Fruit fly (Drosophila melanogaster) whole organism, embryonic: Measurements from ENCODE around the gene Roc1b.

Experiments
- Abd-B ChIP-seq: fragments of 200-800 bp; sonication (Bioruptor generic); optimal IDR thresholded peaks from 2 replicates; lab custom pipeline; 2018; ENCODE audit warnings: missing biosample characterization, mild to moderate bottlenecking, missing genetic modification characterization, moderate library complexity
- CG10321 ChIP-seq: fragments of 200-800 bp; sonication (Bioruptor generic); IDR thresholded peaks from 2 replicates; pipeline ENCODE4 v1.3.6; 2022; ENCODE audit warnings: missing biosample characterization, missing genetic modification characterization
- CG10654 ChIP-seq: fragments of 200-800 bp; sonication (Bioruptor generic); optimal IDR thresholded peaks from 2 replicates; lab custom pipeline; 2016; ENCODE audit warnings: missing biosample characterization, missing genetic modification characterization
- CG12391 ChIP-seq: fragments of 200-800 bp; sonication (Bioruptor generic); optimal IDR thresholded peaks from 3 replicates; lab custom pipeline; 2018; ENCODE audit warnings: missing biosample characterization, mild to moderate bottlenecking, missing genetic modification characterization, moderate library complexity
- CG13775 ChIP-seq: fragments of 200-800 bp; sonication (Bioruptor generic); optimal IDR thresholded peaks from 3 replicates; lab custom pipeline; 2017; ENCODE audit warnings: missing biosample characterization, mild to moderate bottlenecking, missing genetic modification characterization
- CG13894 ChIP-seq: fragments of 200-800 bp; sonication (Bioruptor generic); optimal IDR thresholded peaks from 3 replicates; lab custom pipeline; 2018; ENCODE audit warnings: missing biosample characterization, mild to moderate bottlenecking, missing genetic modification characterization, moderate library complexity
- CG15269 ChIP-seq: fragments of 200-800 bp; sonication (Bioruptor generic); optimal IDR thresholded peaks from 2 replicates; lab custom pipeline; 2018; ENCODE audit warnings: missing biosample characterization, mild to moderate bottlenecking, missing genetic modification characterization, moderate library complexity
- CG2199 ChIP-seq: fragments of 200-800 bp; sonication (Bioruptor generic); IDR thresholded peaks from 3 replicates; pipeline ENCODE4 v1.3.6; 2022; ENCODE audit warnings: missing biosample characterization, missing genetic modification characterization
- CG2202 ChIP-seq: fragments of 200-800 bp; sonication (Bioruptor generic); optimal IDR thresholded peaks from 2 replicates; lab custom pipeline; 2018; ENCODE audit warnings: missing biosample characterization, mild to moderate bottlenecking, missing genetic modification characterization
- CG3407 ChIP-seq: fragments of 200-800 bp; sonication (Bioruptor generic); optimal IDR thresholded peaks from 2 replicates; lab custom pipeline; 2018; ENCODE audit warnings: missing biosample characterization, mild to moderate bottlenecking, missing genetic modification characterization
- CG7271 ChIP-seq: fragments of 200-800 bp; sonication (Bioruptor generic); optimal IDR thresholded peaks from 2 replicates; lab custom pipeline; 2018; ENCODE audit warnings: missing biosample characterization, mild to moderate bottlenecking, missing genetic modification characterization, moderate library complexity
- CG7928 ChIP-seq: fragments of 200-800 bp; sonication (Bioruptor generic); optimal IDR thresholded peaks from 2 replicates; lab custom pipeline; 2017; ENCODE audit warnings: missing biosample characterization, mild to moderate bottlenecking, missing genetic modification characterization
- CG8281 ChIP-seq: fragments of 200-800 bp; sonication (Bioruptor generic); optimal IDR thresholded peaks from 2 replicates; lab custom pipeline; 2018; ENCODE audit warnings: missing biosample characterization, mild to moderate bottlenecking, missing genetic modification characterization, moderate library complexity
- CG8388 ChIP-seq: fragments of 200-800 bp; sonication (Bioruptor generic); optimal IDR thresholded peaks from 2 replicates; lab custom pipeline; 2019; ENCODE audit warnings: missing biosample characterization, mild to moderate bottlenecking, missing genetic modification characterization, moderate library complexity
- CG8478 ChIP-seq: fragments of >200 bp; optimal IDR thresholded peaks from 2 replicates; lab custom pipeline; 2018
- CG9215 ChIP-seq: fragments of 200-800 bp; sonication (Bioruptor generic); IDR thresholded peaks from 2 replicates; pipeline ENCODE4 v1.3.6; 2022; ENCODE audit warnings: missing biosample characterization, missing genetic modification characterization
- Camta ChIP-seq: fragments of 200-800 bp; sonication (Bioruptor generic); optimal IDR thresholded peaks from 2 replicates; lab custom pipeline; 2016; ENCODE audit warnings: missing biosample characterization, missing genetic modification characterization
- Chrac-16 ChIP-seq: fragments of 200-800 bp; sonication (Bioruptor generic); optimal IDR thresholded peaks from 3 replicates; lab custom pipeline; 2016; ENCODE audit warnings: missing biosample characterization, missing genetic modification characterization
- CkIIα-i1 ChIP-seq: fragments of 200-800 bp; sonication (Bioruptor generic); IDR thresholded peaks from 2 replicates; pipeline ENCODE4 v1.3.6; 2022; ENCODE audit warnings: missing biosample characterization, missing genetic modification characterization
- D19A ChIP-seq: fragments of 200-800 bp; optimal IDR thresholded peaks from 3 replicates; lab custom pipeline; 2019; ENCODE audit warnings: missing biosample characterization, mild to moderate bottlenecking, missing genetic modification characterization, moderate library complexity
- Deaf1 ChIP-seq: fragments of 200-800 bp; optimal IDR thresholded peaks from 3 replicates; lab custom pipeline; 2019; ENCODE audit warnings: missing biosample characterization, mild to moderate bottlenecking, missing genetic modification characterization, moderate library complexity
- Dek ChIP-seq: fragments of 200-800 bp; sonication (Bioruptor generic); optimal IDR thresholded peaks from 3 replicates; lab custom pipeline; 2019; ENCODE audit warnings: missing biosample characterization, mild to moderate bottlenecking, missing genetic modification characterization, moderate library complexity
- Elba2 ChIP-seq: fragments of 200-800 bp; sonication (Bioruptor generic); optimal IDR thresholded peaks from 3 replicates; lab custom pipeline; 2016; ENCODE audit warnings: missing biosample characterization, missing genetic modification characterization
- Ets97D ChIP-seq: fragments of 200-800 bp; sonication (Bioruptor generic); optimal IDR thresholded peaks from 3 replicates; lab custom pipeline; 2016; ENCODE audit warnings: missing biosample characterization, missing genetic modification characterization
- Hmx ChIP-seq: fragments of 200-800 bp; sonication (Bioruptor generic); optimal IDR thresholded peaks from 2 replicates; lab custom pipeline; 2016; ENCODE audit warnings: missing biosample characterization, missing genetic modification characterization
- MBD-R2 ChIP-seq: fragments of 200-800 bp; sonication (Bioruptor generic); IDR thresholded peaks from 2 replicates; pipeline ENCODE4 v1.3.6; 2022; ENCODE audit warnings: missing biosample characterization, missing genetic modification characterization
- Nf-YB ChIP-seq: fragments of 200-800 bp; sonication (Bioruptor generic); optimal IDR thresholded peaks from 3 replicates; lab custom pipeline; 2019; ENCODE audit warnings: missing biosample characterization, mild to moderate bottlenecking, missing genetic modification characterization, moderate library complexity
- Nf-YC ChIP-seq: fragments of 200-800 bp; optimal IDR thresholded peaks from 3 replicates; lab custom pipeline; 2019; ENCODE audit warnings: missing biosample characterization, mild to moderate bottlenecking, missing genetic modification characterization, moderate library complexity
- PHDP ChIP-seq: fragments of 200-800 bp; sonication (Bioruptor generic); optimal IDR thresholded peaks from 3 replicates; lab custom pipeline; 2018; ENCODE audit warnings: missing biosample characterization, mild to moderate bottlenecking, missing genetic modification characterization, moderate library complexity
- Vsx1 ChIP-seq: fragments of 200-800 bp; sonication (Bioruptor generic); optimal IDR thresholded peaks from 2 replicates; lab custom pipeline; 2017; ENCODE audit warnings: missing biosample characterization, mild to moderate bottlenecking, missing genetic modification characterization, missing genetic modification reagents
- ac ChIP-seq: fragments of 200-800 bp; sonication (Bioruptor generic); optimal IDR thresholded peaks from 3 replicates; lab custom pipeline; 2017; ENCODE audit warnings: missing biosample characterization, mild to moderate bottlenecking, missing genetic modification characterization
- al ChIP-seq: fragments of 200-800 bp; sonication (Bioruptor generic); IDR thresholded peaks from 2 replicates; pipeline ENCODE4 v1.3.6; 2022; ENCODE audit warnings: missing biosample characterization, missing genetic modification characterization
- ase ChIP-seq: fragments of 200-800 bp; sonication (Bioruptor generic); IDR thresholded peaks from 3 replicates; pipeline ENCODE4 v1.3.6; 2022; ENCODE audit warnings: missing biosample characterization, missing genetic modification characterization
- bigmax ChIP-seq: fragments of 200-800 bp; sonication (Bioruptor generic); optimal IDR thresholded peaks from 2 replicates; lab custom pipeline; 2018; ENCODE audit warnings: missing biosample characterization, mild to moderate bottlenecking, missing genetic modification characterization
- ci ChIP-seq: fragments of 200-800 bp; sonication (Bioruptor generic); IDR thresholded peaks from 3 replicates; pipeline ENCODE4 v1.3.6; 2022; ENCODE audit warnings: missing biosample characterization, missing genetic modification characterization
- crol ChIP-seq: fragments of 200-800 bp; sonication (Bioruptor generic); IDR thresholded peaks from 2 replicates; pipeline ENCODE4 v1.3.6; 2022; ENCODE audit warnings: missing biosample characterization, missing genetic modification characterization
- dan ChIP-seq: fragments of 200-800 bp; sonication (Bioruptor generic); IDR thresholded peaks from 2 replicates; pipeline ENCODE4 v1.3.6; 2022; ENCODE audit warnings: missing biosample characterization, missing genetic modification characterization
- fd96Cb ChIP-seq: fragments of 200-800 bp; sonication (Bioruptor generic); optimal IDR thresholded peaks from 2 replicates; lab custom pipeline; 2018; ENCODE audit warnings: missing biosample characterization, mild to moderate bottlenecking, missing genetic modification characterization, moderate library complexity
- fru ChIP-seq: fragments of >200 bp; optimal IDR thresholded peaks from 2 replicates; lab custom pipeline; 2017
- grn ChIP-seq: fragments of 200-800 bp; sonication (Bioruptor generic); optimal IDR thresholded peaks from 3 replicates; lab custom pipeline; 2017; ENCODE audit warnings: missing biosample characterization, missing genetic modification characterization
- ind ChIP-seq: fragments of 200-800 bp; sonication (Bioruptor generic); optimal IDR thresholded peaks from 3 replicates; lab custom pipeline; 2016; ENCODE audit warnings: missing biosample characterization, missing genetic modification characterization
- kni ChIP-seq: fragments of 200-800 bp; sonication (Bioruptor generic); optimal IDR thresholded peaks from 3 replicates; lab custom pipeline; 2017; ENCODE audit warnings: mild to moderate bottlenecking, missing biosample characterization, missing genetic modification reagents, missing genetic modification characterization
- lmd ChIP-seq: fragments of 200-800 bp; sonication (Bioruptor generic); IDR thresholded peaks from 2 replicates; pipeline ENCODE4 v1.3.6; 2022; ENCODE audit warnings: missing biosample characterization, missing genetic modification characterization
- lola ChIP-seq, 3 experiments: fragments of >200 bp in 2 of 3; fragments of 200-800 bp in 1 of 3; sonication (Bioruptor generic) in 1 of 3; optimal IDR thresholded peaks; 2 replicates each; lab custom pipeline; 2017 to 2019; ENCODE audit warnings: missing biosample characterization in 3 of 3, missing genetic modification characterization in 3 of 3, mild to moderate bottlenecking in 1 of 3, moderate library complexity in 1 of 3
- p53 ChIP-seq: fragments of 200-800 bp; sonication (Bioruptor generic); optimal IDR thresholded peaks from 2 replicates; lab custom pipeline; 2016; ENCODE audit warnings: missing biosample characterization, missing genetic modification characterization
- scrt ChIP-seq: fragments of 200-800 bp; sonication (Bioruptor generic); optimal IDR thresholded peaks from 2 replicates; lab custom pipeline; 2018; ENCODE audit warnings: missing biosample characterization, mild to moderate bottlenecking, missing genetic modification characterization, moderate library complexity
- sima ChIP-seq: fragments of 200-800 bp; sonication (Bioruptor generic); optimal IDR thresholded peaks from 2 replicates; lab custom pipeline; 2016; ENCODE audit warnings: missing biosample characterization, missing genetic modification characterization
- sqz ChIP-seq: fragments of 200-800 bp; sonication (Bioruptor generic); optimal IDR thresholded peaks from 3 replicates; lab custom pipeline; 2018; ENCODE audit warnings: missing biosample characterization, mild to moderate bottlenecking, missing genetic modification characterization
- sr ChIP-seq: fragments of 200-800 bp; sonication (Bioruptor generic); IDR thresholded peaks from 3 replicates; pipeline ENCODE4 v1.3.6; 2022; ENCODE audit warnings: missing biosample characterization, missing genetic modification characterization
- trh ChIP-seq: fragments of 200-800 bp; sonication (Bioruptor generic); optimal IDR thresholded peaks from 2 replicates; lab custom pipeline; 2016; ENCODE audit warnings: missing biosample characterization, missing genetic modification characterization
- twi ChIP-seq: fragments of 200-800 bp; optimal IDR thresholded peaks from 2 replicates; lab custom pipeline; 2019; ENCODE audit warnings: missing biosample characterization, mild to moderate bottlenecking, missing genetic modification characterization, moderate library complexity
- vnd ChIP-seq: fragments of 200-800 bp; sonication (Bioruptor generic); IDR thresholded peaks from 3 replicates; pipeline ENCODE4 v1.3.6; 2022; ENCODE audit warnings: missing biosample characterization, missing genetic modification characterization; ENCODE audit not compliant: partially characterized antibody

Gene Roc1b

dm6 chr3L:400252-400651 lies 42.5 kb downstream of the Roc1b start:
- TF ChIP-seq Camta (GFP tag; lab: Kevin White, UChicago) (no peak), bigmax (GFP tag; lab: Kevin White, UChicago) (peak; percentile 4), Hmx (GFP tag; lab: Kevin White, UChicago) (no peak), p53 (GFP tag; lab: Kevin White, UChicago) (no peak), grn (GFP tag; lab: Kevin White, UChicago) (peak; percentile 86), fd96Cb (tag; lab: Kevin White, UChicago) (no peak), sima (no peak), sqz (no peak), fru (no peak), CG13894 (tag; lab: Kevin White, UChicago) (peak; percentile 57), PHDP (no peak), Deaf1 (peak; percentile 19), CG7271 (tag; lab: Kevin White, UChicago) (no peak), MBD-R2 (GFP tag; lab: Robert Waterston, UW) (no peak), ase (GFP tag; lab: Robert Waterston, UW) (no peak), D19A (tag; lab: Kevin White, UChicago) (no peak), Dek (tag; lab: Kevin White, UChicago) (no peak), crol (GFP tag; lab: Robert Waterston, UW) (peak; percentile 61), CG2199 (no peak), trh (GFP tag; lab: Kevin White, UChicago) (no peak), twi (tag; lab: Kevin White, UChicago) (no peak), CG8388 (GFP tag; lab: Kevin White, UChicago) (no peak), ac (GFP tag; lab: Kevin White, UChicago) (no peak), CkIIα-i1 (GFP tag; lab: Robert Waterston, UW) (no peak), al (GFP tag; lab: Robert Waterston, UW) (no peak), Abd-B (GFP tag; lab: Kevin White, UChicago) (peak; percentile 71), CG8478 (no peak), CG3407 (GFP tag; lab: Kevin White, UChicago) (no peak), CG8281 (tag; lab: Kevin White, UChicago) (no peak), kni (GFP tag; lab: Kevin White, UChicago) (no peak), CG10321 (0 out of 2 replicates have a peak, but pooled peaks have one; percentile 49), ind (GFP tag; lab: Kevin White, UChicago) (no peak), Nf-YB (GFP tag; lab: Kevin White, UChicago) (peak; percentile 68), lmd (no peak), dan (GFP tag; lab: Robert Waterston, UW) (no peak), lola (GFP tag; optimal IDR thresholded peaks at IDR 0.05; lab: Kevin White, UChicago) (no peak), Nf-YC (peak; percentile 76), CG2202 (tag; lab: Kevin White, UChicago) (no peak), CG15269 (tag; lab: Kevin White, UChicago) (peak; percentile 39), ci (GFP tag; lab: Robert Waterston, UW) (no peak), CG10654 (GFP tag; lab: Kevin White, UChicago) (no peak), CG9215 (GFP tag; lab: Robert Waterston, UW) (no peak), Elba2 (GFP tag; lab: Kevin White, UChicago) (no peak), Vsx1 (GFP tag; lab: Kevin White, UChicago) (no peak), CG13775 (GFP tag; lab: Kevin White, UChicago) (no peak), Ets97D (GFP tag; lab: Kevin White, UChicago) (no peak), vnd (GFP tag; lab: Robert Waterston, UW) (no peak), scrt (GFP tag; lab: Kevin White, UChicago) (no peak), sr (peak; percentile 23; the same call in 1 of the 3 replicates), Chrac-16 (GFP tag; lab: Kevin White, UChicago) (no peak), CG7928 (no peak), CG12391 (tag; lab: Kevin White, UChicago) (no peak)
